Comparison of ENCODE assay signal across 5 worm cellular contexts in the genomic region with DNA sequence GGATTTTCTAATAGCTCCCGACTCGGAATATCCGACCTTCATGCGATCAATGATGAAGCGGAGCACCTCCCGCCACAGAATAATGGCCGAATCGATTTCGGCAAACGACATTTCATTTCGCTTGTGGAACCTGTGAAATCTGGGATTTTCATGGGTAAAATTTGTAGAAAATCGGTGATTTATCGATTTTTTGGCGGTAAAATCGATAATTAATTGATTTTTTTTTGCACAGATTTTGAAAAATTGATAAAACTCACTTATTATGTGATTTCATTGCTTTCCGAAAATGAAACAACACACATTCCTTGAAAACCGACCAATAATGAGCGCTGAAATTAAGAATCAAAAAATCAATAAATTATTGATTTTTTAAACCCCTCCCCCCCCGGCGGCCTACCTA.
A peak's percentile ranks its signal among the peaks of the same experiment; 100 is the strongest.
TF ChIP-seq lines count a peak whose summit lies in the region.

No protein-coding gene starts in this region.

TF ChIP-seq in whole organism, L1 larva, 84 proteins besides CTCF, POLR2A, EP300 and RAD21:
- TF ChIP-seq grh-1 (GFP tag; IDR thresholded peaks at IDR 0.05; lab: Robert Waterston, UW) (0 out of 2 replicates have a peak, but pooled peaks have one; percentile 16), nhr-85 (tag; lab: Kevin White, UChicago) (peak; percentile 32), vab-15 (tag; optimal IDR thresholded peaks at IDR 0.05; lab: Kevin White, UChicago) (no peak)
TF ChIP-seq in whole organism, L1 larva: peak in this region for 2.

TF ChIP-seq in whole organism, L3 larva, 47 proteins besides CTCF, POLR2A, EP300 and RAD21:
- TF ChIP-seq ceh-28 (tag; optimal IDR thresholded peaks at IDR 0.05; lab: Kevin White, UChicago) (peak; percentile 76), lsy-12 (tag; optimal IDR thresholded peaks at IDR 0.05; lab: Kevin White, UChicago) (no peak)

TF ChIP-seq in whole organism, L4 larva, 104 proteins besides CTCF, POLR2A, EP300 and RAD21:
- no peak for TF ChIP-seq nhr-28 (tag; optimal IDR thresholded peaks at IDR 0.05; lab: Kevin White, UChicago)
- peak; percentile 81 for TF ChIP-seq ceh-28 (tag; optimal IDR thresholded peaks at IDR 0.05; lab: Kevin White, UChicago)
- 0 out of 4 replicates have a peak, but pooled peaks of 1 of the 2 experiments have one; percentile 22 for TF ChIP-seq madf-5 (GFP tag; IDR thresholded peaks at IDR 0.05; lab: Robert Waterston, UW)

TF ChIP-seq in whole organism, late embryonic, 69 proteins besides CTCF, POLR2A, EP300 and RAD21:
- TF ChIP-seq ceh-14 (tag; optimal IDR thresholded peaks at IDR 0.05; lab: Kevin White, UChicago): no peak
- no peak for TF ChIP-seq elt-2 (tag; optimal IDR thresholded peaks at IDR 0.05; lab: Kevin White, UChicago)
- TF ChIP-seq pax-1 (tag; optimal IDR thresholded peaks at IDR 0.05; lab: Kevin White, UChicago): no peak
- peak; percentile 15 for TF ChIP-seq ceh-48 (tag; optimal IDR thresholded peaks at IDR 0.05; lab: Kevin White, UChicago)
- no peak for TF ChIP-seq C38D4.7 (GFP tag; optimal IDR thresholded peaks at IDR 0.05; lab: Kevin White, UChicago)

TF ChIP-seq in whole organism, midembryonic, 9 proteins besides CTCF, POLR2A, EP300 and RAD21:
- TF ChIP-seq T22C8.4 (GFP tag; IDR thresholded peaks at IDR 0.05; lab: Robert Waterston, UW) (peak; percentile 72), med-1 (GFP tag; optimal IDR thresholded peaks at IDR 0.05; lab: Kevin White, UChicago; ENCODE audit: insufficient read depth) (no peak)
